Fruit fly (Drosophila melanogaster): ENCODE results near the gene Sirt7.

Sirt7 gene

dm6 chr3R:29033909-29034629 is 21.7 kb upstream of the Sirt7 start, which contains the start of the genes beta4GalNAcTB and Cpsf100 (continued):
- no peak for TF ChIP-seq zen2 (GFP tag; IDR thresholded peaks at IDR 0.05; ENCODE audit: partially characterized antibody)
- TF ChIP-seq YL-1 (GFP tag; optimal IDR thresholded peaks at IDR 0.05) = no peak
- no peak for TF ChIP-seq sim (GFP tag; IDR thresholded peaks at IDR 0.05)
- peak; percentile 82 for TF ChIP-seq Xbp1 (GFP tag; optimal IDR thresholded peaks at IDR 0.05)
- no peak for TF ChIP-seq CG43689 (GFP tag; IDR thresholded peaks at IDR 0.05)
- TF ChIP-seq ase (GFP tag; IDR thresholded peaks at IDR 0.05) = peak; percentile 54; the same call in 1 of the 3 replicates
- TF ChIP-seq Doc3 (GFP tag; IDR thresholded peaks at IDR 0.05; ENCODE audit: partially characterized antibody) = no peak
- TF ChIP-seq Fer3 (tag; optimal IDR thresholded peaks at IDR 0.05) = peak; percentile 53
- peak; percentile 81 for TF ChIP-seq zfh2 (GFP tag; optimal IDR thresholded peaks at IDR 0.05)
- peak; percentile 57 for TF ChIP-seq CG8089 (GFP tag; optimal IDR thresholded peaks at IDR 0.05)
- peak; percentile 81 for TF ChIP-seq CG1233 (GFP tag; optimal IDR thresholded peaks at IDR 0.05)
- TF ChIP-seq oc (tag; optimal IDR thresholded peaks at IDR 0.05) = no peak
- no peak; the same call in 1 of the 2 replicates for TF ChIP-seq CG17612 (GFP tag; IDR thresholded peaks at IDR 0.05)
- TF ChIP-seq CG3281 (GFP tag; optimal IDR thresholded peaks at IDR 0.05) = peak; percentile 64
- peak; percentile 48 for TF ChIP-seq Rx (GFP tag; IDR thresholded peaks at IDR 0.05)
- TF ChIP-seq onecut (GFP tag; IDR thresholded peaks at IDR 0.05) = 0 out of 2 replicates have a peak, but pooled peaks have one; percentile 6
- TF ChIP-seq CG8944 (GFP tag; optimal IDR thresholded peaks at IDR 0.05) = peak; percentile 35
- TF ChIP-seq Hr3 (GFP tag; optimal IDR thresholded peaks at IDR 0.05) = peak; percentile 88
- TF ChIP-seq HLH3B (GFP tag; IDR thresholded peaks at IDR 0.05) = peak; percentile 57
- TF ChIP-seq cg (GFP tag; optimal IDR thresholded peaks at IDR 0.05) = no peak
- TF ChIP-seq grau (tag; optimal IDR thresholded peaks at IDR 0.05) = peak; percentile 97
- TF ChIP-seq CG32532 (GFP tag; IDR thresholded peaks at IDR 0.05) = peak; percentile 77
- TF ChIP-seq CG11723 (GFP tag; optimal IDR thresholded peaks at IDR 0.05) = no peak
- TF ChIP-seq shn (GFP tag; optimal IDR thresholded peaks at IDR 0.05) = peak; percentile 33
- TF ChIP-seq ranshi (GFP tag; IDR thresholded peaks at IDR 0.05) = peak; percentile 56; the same call in 1 of the 2 replicates
- peak; percentile 61 for TF ChIP-seq CG11247 (GFP tag; IDR thresholded peaks at IDR 0.05)
- peak; percentile 7 for TF ChIP-seq her (GFP tag; optimal IDR thresholded peaks at IDR 0.05)
- TF ChIP-seq CG12299 (tag; optimal IDR thresholded peaks at IDR 0.05) = peak; percentile 3
- TF ChIP-seq Max (GFP tag; optimal IDR thresholded peaks at IDR 0.05) = peak; percentile 78
- TF ChIP-seq CG13123 (GFP tag; optimal IDR thresholded peaks at IDR 0.05) = peak; percentile 64
- no peak for TF ChIP-seq tll (GFP tag; optimal IDR thresholded peaks at IDR 0.05)
- TF ChIP-seq dpn (GFP tag; optimal IDR thresholded peaks at IDR 0.05) = peak; percentile 57 to 63
- peak; percentile 17 for TF ChIP-seq B-H2 (GFP tag; optimal IDR thresholded peaks at IDR 0.05)
- no peak for TF ChIP-seq abd-A (tag; optimal IDR thresholded peaks at IDR 0.05)
- peak; percentile 4 for TF ChIP-seq CG4617 (GFP tag; optimal IDR thresholded peaks at IDR 0.05; ENCODE audit: borderline replicate concordance)
- TF ChIP-seq CG7839 (tag; optimal IDR thresholded peaks at IDR 0.05) = peak; percentile 79
- peak; percentile 43 for TF ChIP-seq BtbVII (GFP tag; optimal IDR thresholded peaks at IDR 0.05)
- TF ChIP-seq ash1 (GFP tag; optimal IDR thresholded peaks at IDR 0.05) = no peak
- TF ChIP-seq CG9876 (GFP tag; optimal IDR thresholded peaks at IDR 0.05) = peak; percentile 51
- no peak for TF ChIP-seq D19A (tag; optimal IDR thresholded peaks at IDR 0.05)
- no peak for TF ChIP-seq schlank (tag; optimal IDR thresholded peaks at IDR 0.05)
- peak; percentile 1 for TF ChIP-seq Spps (tag; optimal IDR thresholded peaks at IDR 0.05)
- TF ChIP-seq zfh1 (GFP tag; IDR thresholded peaks at IDR 0.05) = peak; percentile 67; the same call in 2 of the 3 replicates
- peak; percentile 60 for TF ChIP-seq Hmr (GFP tag; optimal IDR thresholded peaks at IDR 0.05)
- TF ChIP-seq CG15514 (GFP tag; optimal IDR thresholded peaks at IDR 0.05) = peak; percentile 8
- TF ChIP-seq CG17186 (GFP tag; optimal IDR thresholded peaks at IDR 0.05) = no peak
- TF ChIP-seq CG14667 (GFP tag; IDR thresholded peaks at IDR 0.05) = peak; percentile 41
- no peak for TF ChIP-seq tna (GFP tag; IDR thresholded peaks at IDR 0.05; ENCODE audit: partially characterized antibody)
- TF ChIP-seq ttk (GFP tag; IDR thresholded peaks at IDR 0.05) = peak; percentile 34

All from whole organism, embryonic.